Worm (Caenorhabditis elegans): ENCODE data around the gene srb-18.

Gene srb-18

DNA sequence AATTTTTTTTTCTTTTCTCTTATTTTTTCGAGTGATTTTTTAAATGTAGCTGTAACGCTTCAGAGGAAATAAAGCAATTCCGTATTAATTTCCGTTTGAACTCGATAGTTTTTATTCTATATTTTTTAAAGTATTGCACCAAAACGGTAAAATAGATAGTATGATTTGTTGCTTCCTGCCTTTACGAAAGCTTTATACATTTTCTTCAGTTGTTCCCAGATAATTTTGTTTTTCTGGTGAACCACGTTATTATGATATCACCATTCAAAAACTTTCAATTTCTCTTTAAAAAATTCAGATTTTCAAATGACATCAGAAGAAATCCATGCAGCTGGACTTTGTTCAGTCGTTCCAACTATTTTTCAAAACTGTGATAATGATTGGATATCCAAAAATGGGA is at the start of gene srb-18:
Gene srb-18 (plus strand): TSS at position 301 of the 400 bp plus-strand sequence.
- TF ChIP-seq dmd-4 (tag; optimal IDR thresholded peaks at IDR 0.05) (no peak), unc-62 (GFP tag; optimal IDR thresholded peaks at IDR 0.05) (no peak), nhr-11 (tag; optimal IDR thresholded peaks at IDR 0.05) (no peak), nhr-6 (tag; optimal IDR thresholded peaks at IDR 0.05) (no peak), nhr-129 (tag; optimal IDR thresholded peaks at IDR 0.05) (no peak), nhr-237 (tag; optimal IDR thresholded peaks at IDR 0.05) (no peak), ZK546.5 (tag; optimal IDR thresholded peaks at IDR 0.05) (no peak), mdl-1 (tag; optimal IDR thresholded peaks at IDR 0.05) (no peak), elt-3 (tag; optimal IDR thresholded peaks at IDR 0.05) (no peak), ceh-16 (tag; optimal IDR thresholded peaks at IDR 0.05) (no peak), ceh-82 (tag; optimal IDR thresholded peaks at IDR 0.05) (no peak), skn-1 (tag; optimal IDR thresholded peaks at IDR 0.05) (no peak), snpc-4 (tag; optimal IDR thresholded peaks at IDR 0.05) (no peak), nhr-77 (tag; optimal IDR thresholded peaks at IDR 0.05) (no peak)

DNA sequence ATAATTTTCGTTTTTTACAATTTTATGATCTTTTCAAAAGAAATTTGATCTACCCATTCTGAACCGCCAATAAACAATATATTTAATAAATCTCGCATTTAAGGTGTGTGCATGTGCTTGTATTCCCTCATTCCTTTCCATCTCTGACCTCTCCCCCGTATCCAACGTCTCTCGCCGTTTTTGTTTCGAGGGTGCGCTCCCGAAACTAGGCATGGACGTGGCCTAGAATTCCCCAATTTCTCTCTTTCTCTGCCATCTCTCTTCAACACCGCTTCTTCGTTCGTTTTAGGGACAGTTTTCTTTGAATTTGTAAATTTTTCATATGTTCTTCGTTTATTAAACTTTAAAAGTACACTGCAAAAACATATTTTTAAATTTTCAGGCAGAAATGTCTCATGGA is 49.5 kb upstream of the srb-18 start, which contains the start of gene F25E5.1:
Gene F25E5.1 (plus strand): TSS at position 376 of the 400 bp plus-strand sequence.
- TF ChIP-seq mdl-1 (tag; optimal IDR thresholded peaks at IDR 0.05) (peak in 1 of 2 experiments; percentile 57), F13H6.1 (tag; optimal IDR thresholded peaks at IDR 0.05) (peak; percentile 78), C34F6.9 (tag; optimal IDR thresholded peaks at IDR 0.05) (peak; percentile 87), fos-1 (tag; optimal IDR thresholded peaks at IDR 0.05) (peak; percentile 55), crh-2 (tag; optimal IDR thresholded peaks at IDR 0.05) (peak; percentile 75), lin-13 (GFP tag; optimal IDR thresholded peaks at IDR 0.05) (peak; percentile 53), sma-3 (GFP tag; optimal IDR thresholded peaks at IDR 0.05) (no peak), peb-1 (tag; optimal IDR thresholded peaks at IDR 0.05) (no peak), egl-27 (tag; optimal IDR thresholded peaks at IDR 0.05) (no peak), lin-11 (tag; optimal IDR thresholded peaks at IDR 0.05) (peak; percentile 36), unc-62 (GFP tag; optimal IDR thresholded peaks at IDR 0.05) (no peak), lsy-2 (tag; optimal IDR thresholded peaks at IDR 0.05) (peak in 1 of 2 experiments; percentile 2), gmeb-1 (tag; optimal IDR thresholded peaks at IDR 0.05) (peak; percentile 56), zag-1 (tag; optimal IDR thresholded peaks at IDR 0.05) (peak; percentile 13), nhr-21 (tag; optimal IDR thresholded peaks at IDR 0.05) (no peak), mab-5 (tag; optimal IDR thresholded peaks at IDR 0.05) (peak; percentile 56)

DNA sequence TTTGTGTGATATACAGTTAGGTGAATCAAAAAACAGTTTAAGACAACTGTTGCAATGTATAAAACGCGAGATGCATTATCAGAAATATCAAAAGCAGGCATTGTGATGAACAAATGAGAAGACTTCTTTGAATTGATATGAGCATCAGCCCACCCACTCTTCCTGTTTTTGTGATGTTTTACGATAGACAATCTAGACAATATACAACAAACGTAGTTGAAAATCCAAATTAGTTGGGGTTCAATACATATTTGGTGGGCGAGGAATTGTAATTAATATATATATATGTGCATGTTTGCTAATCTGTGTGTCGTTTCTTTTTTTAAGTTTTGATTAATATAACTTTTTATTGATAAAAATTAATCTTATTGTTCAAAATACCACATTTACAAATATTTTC is 42.2 kb upstream of the srb-18 start, which contains the start of gene str-28:
Gene str-28 (minus strand): TSS at position 101 of the 400 bp plus-strand sequence.
- no peak for TF ChIP-seq sma-9 (GFP tag; optimal IDR thresholded peaks at IDR 0.05)
- TF ChIP-seq sma-9 (tag; optimal IDR thresholded peaks at IDR 0.05) = no peak
- TF ChIP-seq ztf-11 (tag; optimal IDR thresholded peaks at IDR 0.05) = no peak
- no peak for TF ChIP-seq aly-2 (tag; optimal IDR thresholded peaks at IDR 0.05)
- no peak for TF ChIP-seq gmeb-1 (tag; optimal IDR thresholded peaks at IDR 0.05)
- TF ChIP-seq unc-62 (GFP tag; optimal IDR thresholded peaks at IDR 0.05) = no peak
- TF ChIP-seq peb-1 (tag; optimal IDR thresholded peaks at IDR 0.05) = no peak
- TF ChIP-seq mdl-1 (tag; optimal IDR thresholded peaks at IDR 0.05) = no peak
- no peak for TF ChIP-seq elt-3 (tag; optimal IDR thresholded peaks at IDR 0.05)
- no peak for TF ChIP-seq nhr-6 (tag; optimal IDR thresholded peaks at IDR 0.05)
- no peak for TF ChIP-seq mbf-1 (tag; optimal IDR thresholded peaks at IDR 0.05)

DNA sequence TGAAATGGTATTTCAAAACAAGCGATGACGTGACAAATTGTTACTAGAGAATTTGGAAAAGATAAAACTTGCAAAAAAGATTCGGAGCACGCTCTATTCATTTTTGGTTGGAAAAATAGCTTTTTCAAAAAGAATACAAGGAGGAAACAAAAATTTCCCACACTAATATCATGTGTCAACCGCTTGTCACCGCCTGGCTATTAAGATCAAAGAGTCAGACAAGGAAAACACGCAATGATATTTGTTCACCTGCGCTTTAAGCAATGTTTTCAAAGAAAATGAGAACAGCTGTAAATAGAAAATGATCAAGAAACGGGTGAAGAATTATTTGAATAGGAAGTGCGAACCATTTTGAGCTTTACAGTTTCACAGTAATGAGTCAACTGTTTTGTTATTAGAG is 38.3 kb upstream of the srb-18 start, which contains the start of gene srh-125:
Gene srh-125 (minus strand): TSS at position 101 of the 400 bp plus-strand sequence.
- TF ChIP-seq nhr-237 (tag; optimal IDR thresholded peaks at IDR 0.05) = no peak
- TF ChIP-seq gmeb-1 (tag; optimal IDR thresholded peaks at IDR 0.05) = no peak
- no peak for TF ChIP-seq ztf-4 (tag; optimal IDR thresholded peaks at IDR 0.05)
- no peak for TF ChIP-seq skn-1 (tag; optimal IDR thresholded peaks at IDR 0.05)
- TF ChIP-seq C34F6.9 (tag; optimal IDR thresholded peaks at IDR 0.05) = no peak
- TF ChIP-seq unc-62 (GFP tag; optimal IDR thresholded peaks at IDR 0.05) = no peak
- TF ChIP-seq lin-11 (tag; optimal IDR thresholded peaks at IDR 0.05) = no peak
- TF ChIP-seq nhr-77 (tag; optimal IDR thresholded peaks at IDR 0.05) = no peak
- no peak for TF ChIP-seq nhr-25 (tag; optimal IDR thresholded peaks at IDR 0.05)
- no peak for TF ChIP-seq unc-55 (GFP tag; optimal IDR thresholded peaks at IDR 0.05)
- no peak for TF ChIP-seq nhr-12 (tag; optimal IDR thresholded peaks at IDR 0.05)
- no peak for TF ChIP-seq sma-3 (GFP tag; optimal IDR thresholded peaks at IDR 0.05)
- no peak for TF ChIP-seq elt-3 (tag; optimal IDR thresholded peaks at IDR 0.05)
- TF ChIP-seq Y55F3AM.14 (GFP tag; optimal IDR thresholded peaks at IDR 0.05) = no peak
- TF ChIP-seq unc-39 (tag; optimal IDR thresholded peaks at IDR 0.05) = no peak

Measured in whole organism, L2 larva.